Fruit fly (Drosophila melanogaster): Measurements from ENCODE around the gene sloth2.

dm6 chrX:6996965-6997652, 14.0 kb upstream of the sloth2 start:
- no peak for TF ChIP-seq CG1620 (GFP tag; optimal IDR thresholded peaks at IDR 0.05)
- TF ChIP-seq CG12768 (GFP tag; optimal IDR thresholded peaks at IDR 0.05): no peak
- no peak for TF ChIP-seq CG7045 (GFP tag; optimal IDR thresholded peaks at IDR 0.05)
- TF ChIP-seq Mnt (GFP tag; optimal IDR thresholded peaks at IDR 0.05): no peak
- TF ChIP-seq CG33017 (tag; optimal IDR thresholded peaks at IDR 0.05): no peak
- TF ChIP-seq Crg-1 (GFP tag; optimal IDR thresholded peaks at IDR 0.05): no peak
- no peak for TF ChIP-seq kay (GFP tag; ENCODE audit: borderline replicate concordance)
- no peak for TF ChIP-seq Clk (GFP tag; optimal IDR thresholded peaks at IDR 0.05)
- TF ChIP-seq pad (GFP tag; optimal IDR thresholded peaks at IDR 0.05): no peak
- TF ChIP-seq ovo (GFP tag; optimal IDR thresholded peaks at IDR 0.05): no peak
- TF ChIP-seq Hr96 (GFP tag; optimal IDR thresholded peaks at IDR 0.05): no peak
